Fruit fly (Drosophila melanogaster): ENCODE measurements around the gene spn-A.

Gene spn-A

DNA sequence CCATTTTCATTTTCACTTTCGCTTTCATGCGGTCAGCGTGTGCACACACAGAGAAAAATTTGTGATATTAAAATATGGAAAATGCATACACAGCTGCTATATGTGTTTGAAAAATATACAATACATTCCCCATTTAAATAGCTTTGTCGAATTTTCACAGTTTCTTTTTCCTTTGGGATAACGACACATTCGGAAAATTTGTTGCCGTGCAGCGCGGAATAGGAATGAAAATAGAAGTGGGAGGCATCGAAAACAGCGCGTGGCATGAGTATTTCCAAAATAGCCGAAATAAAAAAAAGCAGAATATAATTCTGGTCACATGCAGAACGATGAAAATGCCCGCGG, 36.8 kb upstream of the spn-A start (continued):
- TF ChIP-seq Hr38 (GFP tag; optimal IDR thresholded peaks at IDR 0.05) (no peak), CG7368 (GFP tag; optimal IDR thresholded peaks at IDR 0.05) (peak; percentile 4), acj6 (GFP tag; optimal IDR thresholded peaks at IDR 0.05) (peak; percentile 55), Hr39 (GFP tag; optimal IDR thresholded peaks at IDR 0.05) (peak; percentile 61), CG3032 (tag; optimal IDR thresholded peaks at IDR 0.05) (no peak), Met (GFP tag; optimal IDR thresholded peaks at IDR 0.05) (peak; percentile 46), Ets21C (GFP tag; optimal IDR thresholded peaks at IDR 0.05) (peak; percentile 13), CG8319 (GFP tag; optimal IDR thresholded peaks at IDR 0.05) (no peak)

DNA sequence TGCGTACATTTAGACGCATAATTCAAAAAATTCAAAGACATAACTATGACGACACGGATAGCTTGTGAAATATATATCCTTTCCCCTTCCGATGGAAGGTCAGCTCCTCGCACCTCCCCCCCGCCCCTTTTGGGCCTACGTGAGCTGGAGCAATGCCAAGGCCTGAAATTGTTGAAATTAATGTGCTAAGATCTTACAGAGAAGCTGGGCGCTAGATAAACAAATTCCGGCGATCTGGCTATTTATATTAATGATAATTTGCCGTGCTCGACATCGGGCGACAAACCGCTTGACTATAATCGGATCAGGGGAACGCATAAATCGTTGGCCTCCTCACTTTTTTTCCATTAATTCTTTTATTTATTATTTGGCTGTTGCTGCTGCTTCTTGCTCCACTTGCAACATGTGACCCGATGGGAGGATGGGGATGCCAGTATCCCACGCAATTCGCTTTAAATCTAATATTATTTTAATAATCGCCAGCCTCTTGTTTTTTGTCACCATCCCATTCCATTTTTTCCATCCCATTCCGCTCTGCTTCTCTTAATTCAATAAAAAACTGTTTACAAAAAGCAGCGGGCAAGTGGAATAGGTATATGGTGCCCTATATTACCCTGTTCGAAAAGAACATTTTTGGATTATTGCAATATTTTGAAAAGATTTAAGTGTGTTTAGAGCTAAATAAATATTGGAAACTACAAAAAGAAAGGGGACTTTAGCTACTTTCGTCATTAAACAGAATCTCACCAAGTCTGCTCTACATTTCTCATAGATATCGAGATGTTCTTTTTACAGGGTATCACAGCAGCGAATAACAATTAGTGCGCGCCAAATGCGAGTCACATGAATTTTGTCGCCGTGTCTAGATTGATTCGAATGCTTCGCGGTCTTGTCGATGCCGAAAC, 36.2 kb upstream of the spn-A start:
- TF ChIP-seq CG1621 (tag; optimal IDR thresholded peaks at IDR 0.05) (no peak), CG7368 (GFP tag; optimal IDR thresholded peaks at IDR 0.05) (no peak), Eip75B (GFP tag; optimal IDR thresholded peaks at IDR 0.05) (no peak), lz (GFP tag; optimal IDR thresholded peaks at IDR 0.05) (no peak), CG6808 (GFP tag; optimal IDR thresholded peaks at IDR 0.05) (no peak), CG8632 (GFP tag; optimal IDR thresholded peaks at IDR 0.05) (no peak), CG34406 (GFP tag; optimal IDR thresholded peaks at IDR 0.05) (no peak), CG31627 (GFP tag; optimal IDR thresholded peaks at IDR 0.05) (no peak), CG6276 (GFP tag; optimal IDR thresholded peaks at IDR 0.05) (no peak), Sox14 (GFP tag; optimal IDR thresholded peaks at IDR 0.05) (no peak)

DNA sequence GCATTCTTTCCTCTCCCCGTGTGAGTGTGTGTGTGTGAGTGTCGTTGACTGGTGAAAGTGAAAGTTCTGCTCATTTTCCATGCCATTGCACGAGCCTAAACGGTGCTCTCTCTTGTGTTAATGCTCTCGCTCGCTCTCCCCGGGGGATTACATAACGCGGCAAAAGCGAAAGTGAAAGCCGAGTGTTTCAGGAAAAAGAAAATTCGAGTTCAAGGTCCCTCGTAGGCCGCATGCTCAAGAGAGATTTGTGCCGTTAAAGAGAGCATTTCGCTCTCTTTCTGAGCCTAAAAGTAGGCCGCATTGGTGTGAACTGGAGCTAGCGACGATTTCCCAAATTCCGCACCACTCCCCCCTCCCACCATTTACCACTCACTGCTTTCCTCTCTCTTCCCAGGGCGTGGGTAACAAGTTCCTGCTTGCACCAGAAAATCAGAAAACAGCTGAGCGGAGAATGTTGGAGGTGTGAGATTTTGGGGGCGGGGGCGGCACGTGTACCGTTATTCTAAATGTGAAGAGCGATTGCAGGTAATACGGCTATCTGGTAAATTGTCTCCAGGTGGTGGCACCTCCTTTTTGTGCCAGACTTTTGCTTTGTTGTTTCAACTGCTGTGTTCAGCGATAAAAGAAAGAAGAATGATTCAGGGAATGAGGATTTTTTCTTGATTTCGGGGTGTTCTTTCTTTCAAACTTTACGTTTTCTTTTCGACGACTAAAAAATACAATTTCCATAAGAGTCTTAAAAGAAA, 34.6 kb upstream of the spn-A start:
- TF ChIP-seq Eip75B (GFP tag; optimal IDR thresholded peaks at IDR 0.05) (peak; percentile 53), spab (GFP tag; optimal IDR thresholded peaks at IDR 0.05) (peak; percentile 2), CG6854 (GFP tag; optimal IDR thresholded peaks at IDR 0.05) (no peak), CG3032 (tag; optimal IDR thresholded peaks at IDR 0.05) (peak; percentile 18), Smox (GFP tag; optimal IDR thresholded peaks at IDR 0.05) (no peak), Sox14 (GFP tag; optimal IDR thresholded peaks at IDR 0.05) (no peak), CG6276 (GFP tag; optimal IDR thresholded peaks at IDR 0.05) (peak; percentile 14), Ets96B (tag; optimal IDR thresholded peaks at IDR 0.05) (peak; percentile 20), net (GFP tag; optimal IDR thresholded peaks at IDR 0.05) (no peak), topi (GFP tag; optimal IDR thresholded peaks at IDR 0.05) (no peak), eg (GFP tag; IDR thresholded peaks at IDR 0.05) (0 out of 3 replicates have a peak, but pooled peaks have one; percentile 29), CG32006 (GFP tag; optimal IDR thresholded peaks at IDR 0.05) (peak; percentile 24), CG6808 (GFP tag; optimal IDR thresholded peaks at IDR 0.05) (peak; percentile 20), ss (GFP tag; optimal IDR thresholded peaks at IDR 0.05) (peak in 1 of 2 experiments; percentile 62), svp (GFP tag) (no peak), CG9139 (GFP tag; optimal IDR thresholded peaks at IDR 0.05) (peak; percentile 26), Eip78C (GFP tag) (peak; percentile 22), Lpt (GFP tag; optimal IDR thresholded peaks at IDR 0.05) (no peak), CG16779 (tag; optimal IDR thresholded peaks at IDR 0.05) (peak; percentile 21), CG1621 (tag; optimal IDR thresholded peaks at IDR 0.05) (peak; percentile 7), dsx (GFP tag; optimal IDR thresholded peaks at IDR 0.05; ENCODE audit: poor library complexity, severe bottlenecking) (peak; percentile 12), Blimp-1 (GFP tag; optimal IDR thresholded peaks at IDR 0.05) (peak; percentile 66), CG6163 (GFP tag; IDR thresholded peaks at IDR 0.05) (peak; percentile 51; the same call in 2 of the 3 replicates), CG8119 (GFP tag; IDR thresholded peaks at IDR 0.05) (no peak), CG4318 (GFP tag; optimal IDR thresholded peaks at IDR 0.05) (no peak)
